Fruit fly (Drosophila melanogaster): Measurements from ENCODE around the gene CG15312.

CG15312 gene

DNA sequence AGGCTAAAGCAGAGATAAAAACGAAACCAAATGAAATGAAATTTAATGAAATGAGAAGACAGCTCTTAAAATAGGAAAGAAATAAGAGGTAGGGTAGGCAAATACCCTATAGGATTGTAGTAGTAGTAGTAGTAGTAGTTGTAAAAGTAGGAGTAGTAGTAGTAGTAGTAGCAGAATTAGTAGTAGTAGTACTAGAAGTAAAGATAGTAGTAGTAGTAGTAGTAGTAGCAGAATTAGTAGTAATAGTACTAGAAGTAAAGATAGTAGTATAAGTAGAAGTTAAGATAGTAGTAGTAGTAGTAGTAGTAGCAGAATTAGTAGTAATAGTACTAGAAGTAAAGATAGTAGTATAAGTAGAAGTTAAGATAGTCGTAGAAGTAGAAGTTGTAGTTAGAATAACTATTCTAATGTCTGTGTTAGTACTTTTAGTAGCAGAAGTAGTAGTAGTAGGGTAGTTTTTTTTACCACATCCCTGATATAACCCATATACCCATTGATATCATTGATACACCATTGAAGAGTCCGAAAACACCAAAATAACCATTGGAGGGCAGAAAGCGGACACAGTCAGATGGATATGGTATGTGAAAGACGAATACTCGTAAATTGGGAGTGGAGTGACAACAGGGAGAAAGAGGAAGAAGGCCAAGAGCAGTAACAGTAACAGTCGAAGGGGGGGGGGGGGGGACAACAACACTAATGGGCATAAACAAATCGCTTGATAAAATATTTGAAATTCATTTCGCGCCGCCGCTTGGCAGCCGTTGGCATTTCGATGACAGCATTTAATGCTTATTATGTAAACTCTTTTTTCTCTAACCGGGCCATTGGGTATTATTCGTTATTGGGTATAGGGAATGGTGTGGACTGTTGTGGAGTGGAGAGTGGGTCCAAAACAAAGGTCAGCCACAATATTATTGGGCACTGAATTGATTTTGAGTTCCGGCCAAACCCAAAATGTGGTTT, 55.6 kb downstream of the CG15312 start:
- TF ChIP-seq CG3032 (tag; optimal IDR thresholded peaks at IDR 0.05) = no peak
- TF ChIP-seq eg (GFP tag; IDR thresholded peaks at IDR 0.05) = no peak
- TF ChIP-seq Ets21C (GFP tag; optimal IDR thresholded peaks at IDR 0.05) = no peak
- TF ChIP-seq OdsH (GFP tag; optimal IDR thresholded peaks at IDR 0.05) = no peak
- no peak for TF ChIP-seq CG4318 (GFP tag; optimal IDR thresholded peaks at IDR 0.05)
- TF ChIP-seq CG6854 (GFP tag; optimal IDR thresholded peaks at IDR 0.05) = no peak
- no peak for TF ChIP-seq vri (GFP tag; optimal IDR thresholded peaks at IDR 0.05)
- TF ChIP-seq CG34406 (GFP tag; optimal IDR thresholded peaks at IDR 0.05) = no peak
- no peak for TF ChIP-seq Lpt (GFP tag; optimal IDR thresholded peaks at IDR 0.05)
- TF ChIP-seq net (GFP tag; optimal IDR thresholded peaks at IDR 0.05) = no peak
- no peak for TF ChIP-seq Eip78C (GFP tag)
- TF ChIP-seq CG6163 (GFP tag; IDR thresholded peaks at IDR 0.05) = no peak
- no peak for TF ChIP-seq salr (GFP tag; optimal IDR thresholded peaks at IDR 0.05)
- no peak for TF ChIP-seq fd85E (GFP tag; optimal IDR thresholded peaks at IDR 0.05)
- no peak for TF ChIP-seq Sox14 (GFP tag; optimal IDR thresholded peaks at IDR 0.05)
- TF ChIP-seq svp (GFP tag) = no peak

dm6 chrX:10009794-10010614, 60.7 kb downstream of the CG15312 start, which contains the start of gene Dna2:
TSS of gene Dna2 (plus strand) at chrX:10010481.
- no peak for TF ChIP-seq CG10631 (GFP tag; optimal IDR thresholded peaks at IDR 0.05)
- peak; percentile 1 for TF ChIP-seq pdm3 (GFP tag; optimal IDR thresholded peaks at IDR 0.05)
- TF ChIP-seq CG34406 (GFP tag; optimal IDR thresholded peaks at IDR 0.05) = no peak
- TF ChIP-seq CG6854 (GFP tag; optimal IDR thresholded peaks at IDR 0.05) = no peak
- TF ChIP-seq CG6808 (GFP tag; optimal IDR thresholded peaks at IDR 0.05) = no peak
- no peak for TF ChIP-seq CG8632 (GFP tag; optimal IDR thresholded peaks at IDR 0.05)
- TF ChIP-seq CG9139 (GFP tag; optimal IDR thresholded peaks at IDR 0.05) = no peak
- TF ChIP-seq CG8119 (GFP tag; IDR thresholded peaks at IDR 0.05) = no peak
- TF ChIP-seq Smox (GFP tag; optimal IDR thresholded peaks at IDR 0.05) = no peak
- TF ChIP-seq Hr39 (GFP tag; optimal IDR thresholded peaks at IDR 0.05) = peak; percentile 47
- no peak for TF ChIP-seq eg (GFP tag; IDR thresholded peaks at IDR 0.05)
- peak; percentile 42 for TF ChIP-seq CG31627 (GFP tag; optimal IDR thresholded peaks at IDR 0.05)
- TF ChIP-seq CG4318 (GFP tag; optimal IDR thresholded peaks at IDR 0.05) = no peak
- peak; percentile 15 for TF ChIP-seq lz (GFP tag; optimal IDR thresholded peaks at IDR 0.05)
- TF ChIP-seq CG6163 (GFP tag; IDR thresholded peaks at IDR 0.05) = no peak
- TF ChIP-seq CG32006 (GFP tag; optimal IDR thresholded peaks at IDR 0.05) = no peak
- TF ChIP-seq CG6276 (GFP tag; optimal IDR thresholded peaks at IDR 0.05) = no peak
- TF ChIP-seq CG3032 (tag; optimal IDR thresholded peaks at IDR 0.05) = peak; percentile 14
- no peak for TF ChIP-seq Lpt (GFP tag; optimal IDR thresholded peaks at IDR 0.05)
- peak; percentile 20 for TF ChIP-seq Met (GFP tag; optimal IDR thresholded peaks at IDR 0.05)
- TF ChIP-seq fkh (GFP tag; optimal IDR thresholded peaks at IDR 0.05) = peak; percentile 19
- no peak for TF ChIP-seq vri (GFP tag; optimal IDR thresholded peaks at IDR 0.05)
- TF ChIP-seq achi (GFP tag; optimal IDR thresholded peaks at IDR 0.05) = no peak
- TF ChIP-seq CG8319 (GFP tag; optimal IDR thresholded peaks at IDR 0.05) = no peak
- TF ChIP-seq Ets96B (tag; optimal IDR thresholded peaks at IDR 0.05) = no peak
- peak; percentile 44 for TF ChIP-seq Eip78C (GFP tag)
- TF ChIP-seq CG3919 (GFP tag; optimal IDR thresholded peaks at IDR 0.05) = no peak
- no peak for TF ChIP-seq OdsH (GFP tag; optimal IDR thresholded peaks at IDR 0.05)
- no peak for TF ChIP-seq fd85E (GFP tag; optimal IDR thresholded peaks at IDR 0.05)
- no peak for TF ChIP-seq ss (GFP tag; optimal IDR thresholded peaks at IDR 0.05)
- TF ChIP-seq CG16779 (tag; optimal IDR thresholded peaks at IDR 0.05) = no peak
- no peak for TF ChIP-seq Sox102F (GFP tag; optimal IDR thresholded peaks at IDR 0.05)
- no peak for TF ChIP-seq CG11762 (GFP tag; optimal IDR thresholded peaks at IDR 0.05; ENCODE audit: insufficient read depth)
- TF ChIP-seq cyc (GFP tag; optimal IDR thresholded peaks at IDR 0.05) = peak; percentile 35
- TF ChIP-seq Blimp-1 (GFP tag; optimal IDR thresholded peaks at IDR 0.05) = no peak
- TF ChIP-seq spab (GFP tag; optimal IDR thresholded peaks at IDR 0.05) = no peak
- no peak for TF ChIP-seq Ets21C (GFP tag; optimal IDR thresholded peaks at IDR 0.05)
- no peak for TF ChIP-seq net (GFP tag; optimal IDR thresholded peaks at IDR 0.05)
- no peak for TF ChIP-seq dac (GFP tag; optimal IDR thresholded peaks at IDR 0.05)
